Worm (Caenorhabditis elegans) whole organism, L3 larva: ENCODE measurements around the gene dbn-1.

Experiments used
- R02D3.7 ChIP-seq: fragments of 150-350 bp; optimal IDR thresholded peaks from 2 replicates; lab custom pipeline; 2014; ENCODE audit warnings: missing biosample characterization, missing genetic modification characterization
- elt-3 ChIP-seq, 3 experiments: fragments of 150-350 bp in 1 of 3; sonication (generic microtip) in 2 of 3; optimal IDR thresholded peaks; 2 replicates in 2 of 3; 4 replicates in 1 of 3; lab custom pipeline; 2014 to 2017; ENCODE audit warnings: missing biosample characterization in 3 of 3, missing genetic modification characterization in 3 of 3
- mdl-1 ChIP-seq: fragments of 150-350 bp; optimal IDR thresholded peaks from 2 replicates; lab custom pipeline; 2014; ENCODE audit warnings: missing biosample characterization, missing genetic modification characterization
- nhr-11 ChIP-seq: fragments of 150-350 bp; optimal IDR thresholded peaks from 2 replicates; lab custom pipeline; 2014; ENCODE audit warnings: missing biosample characterization, missing genetic modification characterization
- nhr-12 ChIP-seq: fragments of 150-350 bp; optimal IDR thresholded peaks from 2 replicates; lab custom pipeline; 2014; ENCODE audit warnings: missing biosample characterization, missing genetic modification characterization
- nhr-237 ChIP-seq: fragments of 150-350 bp; optimal IDR thresholded peaks from 2 replicates; lab custom pipeline; 2014; ENCODE audit warnings: missing biosample characterization, missing genetic modification characterization
- nhr-76 ChIP-seq: fragments of 150-350 bp; sonication (generic microtip); optimal IDR thresholded peaks from 5 replicates; lab custom pipeline; 2014; ENCODE audit warnings: missing biosample characterization, missing genetic modification characterization
- nhr-77 ChIP-seq: fragments of 150-350 bp; optimal IDR thresholded peaks from 2 replicates; lab custom pipeline; 2014; ENCODE audit warnings: missing biosample characterization, missing genetic modification characterization
- snpc-4 ChIP-seq: fragments of 150-350 bp; optimal IDR thresholded peaks from 2 replicates; lab custom pipeline; 2014; ENCODE audit warnings: missing biosample characterization, missing genetic modification characterization

DNA sequence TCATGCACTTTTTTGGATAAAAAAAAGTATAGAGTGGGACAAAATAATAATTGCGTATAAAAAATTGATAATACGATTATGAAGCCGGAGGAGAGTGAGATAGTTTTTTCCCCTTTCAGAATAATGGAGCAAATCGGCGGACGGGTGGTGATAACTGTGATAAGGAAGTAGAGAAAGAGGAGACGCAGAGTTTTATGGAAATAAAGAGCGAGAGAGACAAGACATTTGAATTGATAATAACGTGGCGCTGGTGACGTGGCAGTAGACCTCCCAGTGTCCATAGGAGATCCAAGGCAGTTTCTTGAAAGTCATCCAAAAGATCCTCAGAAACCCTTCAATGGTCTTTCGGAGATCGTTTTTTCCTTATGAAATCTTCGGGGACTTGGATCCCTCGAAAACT is 28.0 kb downstream of the dbn-1 start:
- TF ChIP-seq nhr-12 (tag; lab: Kevin White, UChicago) (no peak), nhr-11 (tag; lab: Kevin White, UChicago) (no peak), nhr-237 (tag; lab: Kevin White, UChicago) (no peak), R02D3.7 (tag; lab: Kevin White, UChicago) (no peak), mdl-1 (tag; lab: Kevin White, UChicago) (no peak), snpc-4 (tag; lab: Kevin White, UChicago) (no peak), elt-3 (tag; optimal IDR thresholded peaks at IDR 0.05; lab: Kevin White, UChicago) (no peak), nhr-76 (tag; lab: Kevin White, UChicago) (no peak), nhr-77 (tag; lab: Kevin White, UChicago) (no peak)
